Worm (Caenorhabditis elegans) whole organism, young adult: Measurements from ENCODE around the gene srd-20.

ENCODE experiments used
- F52B5.7 ChIP-seq: sonication (generic microtip); optimal IDR thresholded peaks from 2 replicates; lab custom pipeline; 2016; ENCODE audit warnings: mild to moderate bottlenecking, missing genetic modification characterization, missing compliant biosample characterization
- Y95B8A.8 ChIP-seq: fragments of 200-800 bp; sonication (Bioruptor generic); IDR thresholded peaks from 2 replicates; pipeline ENCODE4 v1.3.6; 2022; ENCODE audit warnings: missing genetic modification reagents, missing genetic modification characterization, missing compliant biosample characterization
- die-1 ChIP-seq: sonication (generic microtip); optimal IDR thresholded peaks from 2 replicates; lab custom pipeline; 2016; ENCODE audit warnings: missing genotype, mild to moderate bottlenecking, missing genetic modification characterization, missing compliant biosample characterization
- fkh-3 ChIP-seq: sonication (generic microtip); optimal IDR thresholded peaks from 2 replicates; lab custom pipeline; 2016; ENCODE audit warnings: mild to moderate bottlenecking, missing genetic modification characterization, missing compliant biosample characterization
- lsl-1 ChIP-seq: fragments of 200-800 bp; sonication (Bioruptor generic); optimal IDR thresholded peaks from 2 replicates; lab custom pipeline; 2018; ENCODE audit warnings: mild to moderate bottlenecking, missing genetic modification characterization, moderate library complexity, missing compliant biosample characterization
- mel-28 ChIP-seq: sonication (generic microtip); optimal IDR thresholded peaks from 2 replicates; lab custom pipeline; 2016; ENCODE audit warnings: borderline replicate concordance, mild to moderate bottlenecking, missing genetic modification characterization, missing compliant biosample characterization
- nhr-90 ChIP-seq: sonication (generic microtip); optimal IDR thresholded peaks from 2 replicates; lab custom pipeline; 2016; ENCODE audit warnings: missing genotype, mild to moderate bottlenecking, missing genetic modification characterization, missing compliant biosample characterization
- pha-4 ChIP-seq: fragments of 150-350 bp; sonication (generic microtip); optimal IDR thresholded peaks from 2 replicates; lab custom pipeline; 2014; ENCODE audit warnings: missing biosample characterization, missing genetic modification reagents, missing genetic modification characterization
- sea-2 ChIP-seq: fragments of 200-800 bp; sonication (Bioruptor generic); IDR thresholded peaks from 2 replicates; pipeline ENCODE4 v1.3.6; 2022; ENCODE audit warnings: missing genetic modification characterization, missing compliant biosample characterization

- no peak for TF ChIP-seq die-1 (tag; lab: Kevin White, UChicago)
- TF ChIP-seq fkh-3 = no peak
- TF ChIP-seq pha-4 = no peak
- TF ChIP-seq lsl-1 (GFP tag; lab: Kevin White, UChicago) = no peak
- TF ChIP-seq F52B5.7 = no peak
- no peak for TF ChIP-seq nhr-90 (tag; lab: Kevin White, UChicago)
- TF ChIP-seq mel-28 = no peak
- no peak for TF ChIP-seq sea-2 (GFP tag; lab: Robert Waterston, UW)
- no peak for TF ChIP-seq Y95B8A.8
These were observed 23.8 kb upstream of the srd-20 start for ce11 chrV:6031585-6031984.
